Worm (Caenorhabditis elegans) whole organism, early embryonic: ENCODE results near the gene rpt-3.

Experiments
- ama-1 ChIP-seq: fragments of 150-350 bp; optimal IDR thresholded peaks from 2 replicates; lab custom pipeline; 2014
- flt-1 ChIP-seq: fragments of 200-800 bp; sonication (Bioruptor generic); IDR thresholded peaks from 2 replicates; pipeline ENCODE4 v1.3.6; 2022; ENCODE audit warnings: missing genetic modification characterization, missing compliant biosample characterization
- tbx-37 ChIP-seq: fragments of 200-800 bp; sonication (Bioruptor generic); conservative IDR thresholded peaks from 2 replicates; pipeline ENCODE4 v1.3.6; 2022; ENCODE audit warnings: missing genetic modification reagents, missing genetic modification characterization, missing compliant biosample characterization
- tra-4 ChIP-seq: sonication (generic microtip); optimal IDR thresholded peaks from 2 replicates; lab custom pipeline; 2017; ENCODE audit warnings: missing genetic modification characterization, missing compliant biosample characterization

DNA sequence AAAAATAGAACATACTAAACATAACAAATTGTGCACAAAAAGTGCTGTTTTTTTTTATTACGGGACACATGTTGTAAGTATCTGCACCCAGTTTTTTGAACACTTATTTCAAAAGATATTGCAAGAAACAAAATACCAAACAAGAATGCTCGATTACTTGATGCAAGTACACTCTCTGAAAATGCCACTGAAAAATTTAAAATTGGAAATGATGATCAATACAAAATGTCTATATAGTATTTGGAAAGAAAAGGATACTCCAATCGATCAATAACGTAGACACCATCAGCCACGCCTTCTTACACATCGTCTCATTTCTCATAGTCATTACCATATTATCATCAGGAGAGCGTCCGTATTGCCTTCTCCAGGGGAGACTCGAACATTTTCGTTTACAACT lies 8.6 kb downstream of the rpt-3 start, which contains the start of gene sdz-15:
- TF ChIP-seq ama-1 (lab: Kevin White, UChicago) (no peak), tbx-37 (GFP tag; lab: Robert Waterston, UW) (no peak), tra-4 (tag; lab: Kevin White, UChicago) (no peak), flt-1 (GFP tag; lab: Robert Waterston, UW) (no peak)
